Fruit fly (Drosophila melanogaster): ENCODE results near the gene CG13607.

CG13607 gene

dm6 chr3R:24137311-24137945 is 21.3 kb upstream of the CG13607 start, which contains the start of gene Npc2f:
Gene Npc2f (plus strand): TSS chr3R:24137895.
- TF ChIP-seq sug (tag; optimal IDR thresholded peaks at IDR 0.05), result peak; percentile 51
- TF ChIP-seq Awh (GFP tag; IDR thresholded peaks at IDR 0.05), result no peak
- peak; percentile 55 for TF ChIP-seq CG34376 (GFP tag; optimal IDR thresholded peaks at IDR 0.05)
- TF ChIP-seq Hey (tag; optimal IDR thresholded peaks at IDR 0.05), result peak; percentile 58
- TF ChIP-seq Med (GFP tag), result peak; percentile 38
- TF ChIP-seq cwo (GFP tag; optimal IDR thresholded peaks at IDR 0.05), result peak; percentile 40
- TF ChIP-seq exex (tag; optimal IDR thresholded peaks at IDR 0.05), result peak; percentile 98
- TF ChIP-seq Sox100B (GFP tag; optimal IDR thresholded peaks at IDR 0.05), result no peak
- no peak for TF ChIP-seq CG11247 (GFP tag; IDR thresholded peaks at IDR 0.05)

dm6 chr3R:24134580-24134979 is 18.5 kb upstream of the CG13607 start, which contains the start of gene Sec10:
Gene Sec10 (plus strand): TSS chr3R:24134831.
- TF ChIP-seq ind (GFP tag; optimal IDR thresholded peaks at IDR 0.05) (no peak), MESR4 (GFP tag; optimal IDR thresholded peaks at IDR 0.05) (peak; percentile 55), CG4617 (GFP tag; optimal IDR thresholded peaks at IDR 0.05; ENCODE audit: borderline replicate concordance) (peak; percentile 43), YL-1 (GFP tag; optimal IDR thresholded peaks at IDR 0.05) (peak; percentile 83), CG10321 (GFP tag; IDR thresholded peaks at IDR 0.05) (no peak), ham (GFP tag; IDR thresholded peaks at IDR 0.05) (no peak), CG4404 (GFP tag; IDR thresholded peaks at IDR 0.05) (no peak), CG3995 (GFP tag; optimal IDR thresholded peaks at IDR 0.05) (no peak), wek (GFP tag; optimal IDR thresholded peaks at IDR 0.05) (peak; percentile 62), sens (GFP tag) (peak; percentile 86), Lhr (GFP tag; optimal IDR thresholded peaks at IDR 0.05) (peak; percentile 30), D19B (GFP tag; optimal IDR thresholded peaks at IDR 0.05) (no peak), Nf-YA (GFP tag; IDR thresholded peaks at IDR 0.05) (no peak), CG3847 (GFP tag; IDR thresholded peaks at IDR 0.05) (peak; percentile 46; the same call in 1 of the 2 replicates), CG9817 (tag; optimal IDR thresholded peaks at IDR 0.05) (no peak), CG7963 (GFP tag; IDR thresholded peaks at IDR 0.05; ENCODE audit: partially characterized antibody) (0 out of 3 replicates have a peak, but pooled peaks have one; percentile 4), CG7987 (GFP tag; optimal IDR thresholded peaks at IDR 0.05) (peak; percentile 3), ap (GFP tag; IDR thresholded peaks at IDR 0.05) (no peak), scrt (GFP tag; optimal IDR thresholded peaks at IDR 0.05) (peak; percentile 85), E2f2 (GFP tag; IDR thresholded peaks at IDR 0.05) (peak; percentile 89), CG14710 (tag; optimal IDR thresholded peaks at IDR 0.05) (peak; percentile 34), Drgx (GFP tag; IDR thresholded peaks at IDR 0.05) (no peak), sim (GFP tag; IDR thresholded peaks at IDR 0.05) (no peak), CG11696 (GFP tag; IDR thresholded peaks at IDR 0.05) (no peak), HmgZ (tag; optimal IDR thresholded peaks at IDR 0.05) (peak; percentile 43), CG9215 (GFP tag; IDR thresholded peaks at IDR 0.05) (peak; percentile 94), CG17385 (GFP tag; optimal IDR thresholded peaks at IDR 0.05) (peak; percentile 97), CG6175 (GFP tag; IDR thresholded peaks at IDR 0.05) (no peak), CG10267 (tag; optimal IDR thresholded peaks at IDR 0.05) (peak; percentile 47), MTF-1 (GFP tag; optimal IDR thresholded peaks at IDR 0.05; ENCODE audit: borderline replicate concordance) (peak; percentile 9), Dref (GFP tag; IDR thresholded peaks at IDR 0.05) (peak; percentile 41), CG15073 (GFP tag; optimal IDR thresholded peaks at IDR 0.05) (no peak), unpg (GFP tag; optimal IDR thresholded peaks at IDR 0.05) (no peak), Elba2 (GFP tag; optimal IDR thresholded peaks at IDR 0.05) (peak; percentile 28), org-1 (GFP tag; optimal IDR thresholded peaks at IDR 0.05) (no peak), bowl (GFP tag; IDR thresholded peaks at IDR 0.05) (no peak), Sry-δ (GFP tag; optimal IDR thresholded peaks at IDR 0.05) (peak; percentile 14), CG34224 (GFP tag; IDR thresholded peaks at IDR 0.05; ENCODE audit: partially characterized antibody) (0 out of 3 replicates have a peak, but pooled peaks have one; percentile 25), CG17829 (tag; optimal IDR thresholded peaks at IDR 0.05) (peak; percentile 27), abd-A (tag; optimal IDR thresholded peaks at IDR 0.05) (no peak)
